Worm (Caenorhabditis elegans) whole organism, midembryonic: ENCODE measurements around the gene oac-21.
"Not testable (repeated sequence)": the region's sequence is repeated elsewhere in the genome, so short reads cannot be mapped to it uniquely, and the experiment has no call there.

Experiments
- T22C8.4 ChIP-seq: fragments of 200-800 bp; sonication (Bioruptor generic); IDR thresholded peaks from 2 replicates; pipeline ENCODE4 v1.3.6; 2022; ENCODE audit warnings: missing genetic modification characterization, missing compliant biosample characterization
- cog-1 ChIP-seq: sonication (generic microtip); optimal IDR thresholded peaks from 2 replicates; lab custom pipeline; 2016; ENCODE audit warnings: missing genetic modification characterization, missing compliant biosample characterization
- flt-1 ChIP-seq: fragments of 200-800 bp; sonication (Bioruptor generic); IDR thresholded peaks from 2 replicates; pipeline ENCODE4 v1.3.6; 2022; ENCODE audit warnings: missing genetic modification characterization, missing compliant biosample characterization
- klf-2 ChIP-seq: fragments of 200-800 bp; sonication (Bioruptor generic); conservative IDR thresholded peaks from 2 replicates; pipeline ENCODE4 v1.3.6; 2022; ENCODE audit warnings: missing genetic modification reagents, missing genetic modification characterization, missing compliant biosample characterization
- med-1 ChIP-seq: sonication (generic microtip); optimal IDR thresholded peaks from 2 replicates; lab custom pipeline; 2017; ENCODE audit warnings: missing genetic modification characterization, mild to moderate bottlenecking, missing compliant biosample characterization, antibody characterized with exemption, missing genetic modification reagents; ENCODE audit not compliant: insufficient read depth
- ref-1 ChIP-seq: fragments of 200-800 bp; sonication (Bioruptor generic); conservative IDR thresholded peaks from 2 replicates; pipeline ENCODE4 v1.3.6; 2022; ENCODE audit warnings: missing genetic modification reagents, missing genetic modification characterization, missing compliant biosample characterization
- tab-1 ChIP-seq: fragments of 200-800 bp; sonication (Bioruptor generic); IDR thresholded peaks from 2 replicates; pipeline ENCODE4 v1.3.6; 2022; ENCODE audit warnings: missing genetic modification characterization, missing compliant biosample characterization
- ztf-23 ChIP-seq: fragments of 200-800 bp; sonication (Bioruptor generic); IDR thresholded peaks from 2 replicates; pipeline ENCODE4 v1.3.6; 2022; ENCODE audit warnings: missing genetic modification reagents, missing genetic modification characterization, missing compliant biosample characterization
- ztf-29 ChIP-seq: fragments of 200-800 bp; sonication (Bioruptor generic); IDR thresholded peaks from 2 replicates; pipeline ENCODE4 v1.3.6; 2022; ENCODE audit warnings: missing genetic modification reagents, missing genetic modification characterization, missing compliant biosample characterization

Gene oac-21

ce11 chrIV:3921898-3922297, 32.8 kb downstream of the oac-21 start, which contains the start of gene clec-67:
TSS of gene clec-67 (plus strand) at chrIV:3922165.
- TF ChIP-seq T22C8.4 (GFP tag; lab: Robert Waterston, UW) (no peak), klf-2 (GFP tag; lab: Robert Waterston, UW) (no peak), flt-1 (GFP tag; lab: Robert Waterston, UW) (no peak), ref-1 (GFP tag; lab: Robert Waterston, UW) (no peak), ztf-23 (GFP tag; lab: Robert Waterston, UW) (no peak), tab-1 (GFP tag; lab: Robert Waterston, UW) (no peak), cog-1 (tag; lab: Kevin White, UChicago) (no peak), ztf-29 (no peak), med-1 (GFP tag; lab: Kevin White, UChicago) (no peak)

- TF ChIP-seq ztf-23 (GFP tag; lab: Robert Waterston, UW) (no peak), cog-1 (tag; lab: Kevin White, UChicago) (no peak), med-1 (GFP tag; lab: Kevin White, UChicago) (no peak), T22C8.4 (GFP tag; lab: Robert Waterston, UW) (no peak), ref-1 (GFP tag; lab: Robert Waterston, UW) (no peak), klf-2 (GFP tag; lab: Robert Waterston, UW) (no peak), ztf-29 (no peak), tab-1 (GFP tag; lab: Robert Waterston, UW) (no peak), flt-1 (GFP tag; lab: Robert Waterston, UW) (no peak)
Measured at ce11 chrIV:3926117-3926516, 37.1 kb downstream of the oac-21 start, which contains the start of gene clec-68. TSS of gene clec-68 (plus strand) at chrIV:3926417.

- not testable (repeated sequence) for TF ChIP-seq ztf-23, T22C8.4, tab-1 (GFP tag; lab: Robert Waterston, UW)
Measured at ce11 chrIV:3932408-3932807, 43.3 kb downstream of the oac-21 start, which contains the start of gene clec-70. TSS of gene clec-70 (plus strand) at chrIV:3932708.

ce11 chrIV:3937097-3937496, 48.0 kb downstream of the oac-21 start, which contains the start of gene clec-71:
TSS of gene clec-71 (plus strand) at chrIV:3937458.
- TF ChIP-seq klf-2 (GFP tag; lab: Robert Waterston, UW) (no peak), ztf-23 (GFP tag; lab: Robert Waterston, UW) (no peak), ref-1 (GFP tag; lab: Robert Waterston, UW) (no peak), flt-1 (GFP tag; lab: Robert Waterston, UW) (no peak), T22C8.4 (GFP tag; lab: Robert Waterston, UW) (no peak), tab-1 (GFP tag; lab: Robert Waterston, UW) (no peak)

DNA sequence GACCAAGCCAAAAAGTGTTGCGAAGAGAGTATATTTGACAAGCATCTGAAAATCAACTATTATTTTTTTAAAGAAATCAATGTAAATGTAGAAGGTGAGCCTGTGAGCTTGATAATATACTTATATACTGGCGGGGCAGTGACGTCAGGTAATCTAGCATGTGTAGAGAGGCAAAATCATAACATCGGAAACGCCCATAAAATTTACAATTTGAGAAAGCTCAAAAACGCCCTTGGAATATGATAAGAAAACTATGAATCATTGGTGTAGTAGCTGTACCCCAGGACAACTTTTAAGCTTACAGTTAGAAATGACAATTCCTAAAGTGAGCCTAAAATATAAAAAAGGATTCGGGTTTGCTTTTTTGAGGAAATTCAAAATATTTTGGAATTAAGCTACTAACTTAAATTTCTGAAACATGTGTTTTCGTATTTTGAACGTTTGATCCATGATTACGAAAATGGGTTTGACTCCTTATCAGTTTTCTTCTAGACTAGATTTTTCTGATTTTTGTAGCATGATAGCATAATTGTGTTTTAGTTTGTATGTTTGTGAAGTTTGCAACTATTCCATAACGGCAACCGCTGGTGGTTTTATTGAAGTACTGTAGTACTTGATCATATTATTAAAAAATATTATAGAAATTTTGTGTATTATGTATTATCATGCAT, 52.7 kb downstream of the oac-21 start, which contains the start of gene clec-174:
Gene clec-174, minus strand, starts transcription at position 51 of the 671 bp plus-strand sequence.
- no peak for TF ChIP-seq ztf-23 (GFP tag; lab: Robert Waterston, UW)
- no peak for TF ChIP-seq med-1 (GFP tag; lab: Kevin White, UChicago)
- TF ChIP-seq ref-1 (GFP tag; lab: Robert Waterston, UW) = no peak
- no peak for TF ChIP-seq ztf-29
